Worm (Caenorhabditis elegans) whole organism, L3 larva: ENCODE results near the gene ZK262.8.

Experiments used
- ZK546.5 ChIP-seq: sonication (generic microtip); optimal IDR thresholded peaks from 2 replicates; lab custom pipeline; 2017; ENCODE audit warnings: missing biosample characterization, missing genetic modification characterization
- ama-1 ChIP-seq: fragments of 150-350 bp; optimal IDR thresholded peaks from 2 replicates; lab custom pipeline; 2018
- ceh-28 ChIP-seq: fragments of 150-350 bp; optimal IDR thresholded peaks from 2 replicates; lab custom pipeline; 2014; ENCODE audit warnings: missing biosample characterization, missing genetic modification reagents, missing genetic modification characterization
- ceh-82 ChIP-seq: fragments of 150-350 bp; optimal IDR thresholded peaks from 2 replicates; lab custom pipeline; 2014; ENCODE audit warnings: missing biosample characterization, missing genetic modification characterization
- elt-1 ChIP-seq: fragments of 150-350 bp; optimal IDR thresholded peaks from 2 replicates; lab custom pipeline; 2014; ENCODE audit warnings: missing biosample characterization, missing genetic modification characterization
- jun-1 ChIP-seq: fragments of 150-350 bp; optimal IDR thresholded peaks from 2 replicates; lab custom pipeline; 2014; ENCODE audit warnings: missing biosample characterization, missing genetic modification reagents, missing genetic modification characterization
- mdl-1 ChIP-seq: fragments of 150-350 bp; optimal IDR thresholded peaks from 2 replicates; lab custom pipeline; 2014; ENCODE audit warnings: missing biosample characterization, missing genetic modification characterization
- nhr-11 ChIP-seq: fragments of 150-350 bp; optimal IDR thresholded peaks from 2 replicates; lab custom pipeline; 2014; ENCODE audit warnings: missing biosample characterization, missing genetic modification characterization
- nhr-25 ChIP-seq: sonication (generic microtip); optimal IDR thresholded peaks from 2 replicates; lab custom pipeline; 2017; ENCODE audit warnings: missing biosample characterization, missing genetic modification characterization
- nhr-43 ChIP-seq: sonication (generic microtip); optimal IDR thresholded peaks from 2 replicates; lab custom pipeline; 2016; ENCODE audit warnings: mild to moderate bottlenecking, missing genetic modification characterization, missing compliant biosample characterization; ENCODE audit not compliant: poor library complexity, severe bottlenecking
- unc-62 ChIP-seq: fragments of 150-350 bp; sonication (generic microtip); optimal IDR thresholded peaks from 4 replicates; lab custom pipeline; 2014; ENCODE audit warnings: missing biosample characterization, missing genetic modification reagents, missing genetic modification characterization
- zag-1 ChIP-seq: fragments of 150-350 bp; optimal IDR thresholded peaks from 2 replicates; lab custom pipeline; 2014; ENCODE audit warnings: missing biosample characterization, missing genetic modification characterization

DNA sequence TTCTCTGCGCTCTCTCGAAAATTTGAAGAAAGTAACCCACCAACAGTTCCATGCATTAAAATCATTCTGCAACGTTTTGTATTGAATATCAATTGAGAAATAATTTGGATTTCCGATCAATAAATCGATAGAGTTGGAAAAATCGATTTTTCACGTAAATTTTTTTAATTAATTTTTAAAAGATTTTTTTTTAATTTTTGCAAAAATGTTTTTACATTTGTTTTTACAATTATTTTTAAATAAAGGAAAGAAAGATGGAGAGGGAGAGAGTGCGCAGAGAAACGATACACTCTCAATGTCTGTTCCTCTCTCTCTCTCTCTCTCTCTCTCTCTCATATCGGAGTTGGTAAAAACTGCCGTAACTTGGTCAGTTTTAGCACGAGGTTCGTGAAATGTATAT is 12.6 kb upstream of the ZK262.8 start, which contains the start of gene ZK262.19:
- TF ChIP-seq unc-62 (GFP tag; lab: Kevin White, UChicago): no peak
- no peak for TF ChIP-seq nhr-25 (tag; lab: Kevin White, UChicago)
- no peak for TF ChIP-seq elt-1
- no peak for TF ChIP-seq ceh-82 (tag; lab: Kevin White, UChicago)
- no peak for TF ChIP-seq ama-1 (lab: Kevin White, UChicago)
- no peak for TF ChIP-seq zag-1 (tag; lab: Kevin White, UChicago)
- TF ChIP-seq mdl-1 (tag; lab: Kevin White, UChicago): no peak
- TF ChIP-seq nhr-43 (tag; lab: Kevin White, UChicago): no peak
- no peak for TF ChIP-seq jun-1 (tag; lab: Kevin White, UChicago)
- no peak for TF ChIP-seq ceh-28 (tag; lab: Kevin White, UChicago)
- no peak for TF ChIP-seq nhr-11 (tag; lab: Kevin White, UChicago)
- TF ChIP-seq ZK546.5 (tag; lab: Kevin White, UChicago): no peak
